Worm (Caenorhabditis elegans): ENCODE data around the gene spp-1.

spp-1 gene

DNA sequence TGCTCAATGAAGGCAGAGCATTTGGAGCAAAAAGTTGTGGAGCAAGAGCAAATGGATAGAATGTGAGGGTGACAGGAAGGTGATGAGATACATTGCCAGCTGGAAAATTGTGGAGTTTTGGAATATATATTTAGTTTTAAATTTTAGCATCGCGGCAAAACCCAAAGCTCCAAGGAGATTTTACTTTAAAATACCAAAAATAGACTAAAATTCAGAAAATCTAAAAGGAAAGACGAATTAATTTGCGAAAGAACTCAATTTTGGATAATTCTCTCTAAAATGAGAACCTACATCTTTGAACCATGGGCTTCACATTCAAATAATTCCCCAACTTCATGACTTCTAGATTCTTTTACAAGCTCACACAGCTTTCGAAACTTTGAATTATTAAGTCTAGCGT, 22.9 kb downstream of the spp-1 start, which contains the start of gene T07C4.12:
T07C4.12 (minus strand) TSS at position 101 of the 400 bp plus-strand sequence.
- TF ChIP-seq nhr-12 (tag; optimal IDR thresholded peaks at IDR 0.05): no peak
- TF ChIP-seq nhr-6 (tag; optimal IDR thresholded peaks at IDR 0.05): no peak
- TF ChIP-seq elt-1 (tag; optimal IDR thresholded peaks at IDR 0.05): no peak
- no peak for TF ChIP-seq ama-1 (optimal IDR thresholded peaks at IDR 0.05)
- TF ChIP-seq mab-5 (tag; optimal IDR thresholded peaks at IDR 0.05): no peak
- no peak for TF ChIP-seq snpc-4 (tag; optimal IDR thresholded peaks at IDR 0.05)
- no peak for TF ChIP-seq blmp-1 (tag; optimal IDR thresholded peaks at IDR 0.05; ENCODE audit: insufficient read depth)
- no peak for TF ChIP-seq dmd-4 (tag; optimal IDR thresholded peaks at IDR 0.05)
- TF ChIP-seq lin-39 (tag; optimal IDR thresholded peaks at IDR 0.05): no peak
- TF ChIP-seq skn-1 (tag; optimal IDR thresholded peaks at IDR 0.05): no peak
- no peak for TF ChIP-seq unc-55 (GFP tag; optimal IDR thresholded peaks at IDR 0.05)
- no peak for TF ChIP-seq nhr-11 (tag; optimal IDR thresholded peaks at IDR 0.05)

DNA sequence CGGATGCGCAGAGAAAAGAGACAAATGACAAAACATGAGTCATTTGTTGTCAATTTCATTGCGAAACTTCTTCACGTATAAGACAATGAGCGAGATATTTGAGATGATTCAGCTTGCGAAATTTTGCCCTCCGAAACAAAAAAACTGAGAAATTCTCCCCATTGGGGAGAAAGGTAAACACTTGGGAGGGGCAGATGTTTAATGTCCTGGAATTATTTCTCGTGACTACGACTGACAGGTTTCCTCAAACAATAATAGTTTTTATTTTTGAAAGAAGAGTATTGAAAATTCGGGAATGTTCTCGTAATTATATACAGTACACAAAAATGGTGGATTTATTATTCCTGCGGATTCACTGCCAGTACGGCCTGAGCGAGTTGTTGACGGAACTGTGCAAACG, 24.2 kb downstream of the spp-1 start:
- TF ChIP-seq peb-1 (tag; optimal IDR thresholded peaks at IDR 0.05) (no peak), F13H6.1 (tag; optimal IDR thresholded peaks at IDR 0.05) (peak; percentile 36), lin-11 (tag; optimal IDR thresholded peaks at IDR 0.05) (no peak), nhr-21 (tag; optimal IDR thresholded peaks at IDR 0.05) (no peak), C34F6.9 (tag; optimal IDR thresholded peaks at IDR 0.05) (peak; percentile 48), nhr-129 (tag; optimal IDR thresholded peaks at IDR 0.05) (peak; percentile 42), ama-1 (optimal IDR thresholded peaks at IDR 0.05) (peak; percentile 54), aly-2 (tag; optimal IDR thresholded peaks at IDR 0.05) (no peak), sma-3 (GFP tag; optimal IDR thresholded peaks at IDR 0.05) (peak; percentile 15)

DNA sequence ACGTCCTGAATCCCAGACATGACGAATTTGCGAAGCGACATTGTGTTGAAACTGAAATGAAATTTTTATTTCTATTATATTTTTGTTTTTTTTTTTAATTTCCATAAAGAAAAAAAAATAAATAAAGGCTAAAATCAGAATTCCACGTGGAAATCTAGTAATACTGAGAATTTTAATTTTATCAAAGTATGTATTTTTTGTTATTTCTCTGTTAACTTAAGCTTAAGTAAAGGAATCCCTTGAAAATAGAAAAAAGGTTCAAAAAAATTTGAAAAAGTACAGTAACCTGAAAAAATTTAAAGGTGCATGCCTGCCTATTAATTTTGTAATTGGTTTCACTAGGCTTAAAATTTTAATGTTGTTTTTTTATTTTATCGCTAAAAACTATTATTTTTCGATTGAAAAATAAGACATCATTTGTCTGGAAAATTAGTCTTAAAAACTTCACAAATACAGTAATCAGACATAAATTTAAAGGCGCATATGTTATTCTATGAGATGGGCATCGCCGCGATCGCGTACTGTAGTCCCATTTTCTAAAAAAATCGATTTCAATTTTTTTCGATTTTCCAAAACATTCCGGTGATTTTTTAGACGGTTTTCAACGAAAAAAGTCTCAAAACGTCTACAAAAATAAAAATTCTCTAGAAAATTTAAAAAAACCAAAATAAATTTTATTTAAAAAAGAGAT, 25.0 kb downstream of the spp-1 start, which contains the start of gene nex-2:
nex-2 (minus strand) TSS at position 51 of the 691 bp plus-strand sequence.
- TF ChIP-seq ztf-11 (tag; optimal IDR thresholded peaks at IDR 0.05): no peak
- no peak for TF ChIP-seq nhr-12 (tag; optimal IDR thresholded peaks at IDR 0.05)
- TF ChIP-seq nhr-6 (tag; optimal IDR thresholded peaks at IDR 0.05): no peak
- TF ChIP-seq mab-5 (tag; optimal IDR thresholded peaks at IDR 0.05): no peak
- no peak for TF ChIP-seq crh-2 (tag; optimal IDR thresholded peaks at IDR 0.05)
- no peak for TF ChIP-seq unc-55 (GFP tag; optimal IDR thresholded peaks at IDR 0.05)
- no peak for TF ChIP-seq sem-4 (tag; optimal IDR thresholded peaks at IDR 0.05)
- TF ChIP-seq lin-39 (tag; optimal IDR thresholded peaks at IDR 0.05): no peak
- no peak for TF ChIP-seq alr-1 (tag; optimal IDR thresholded peaks at IDR 0.05)
- no peak for TF ChIP-seq sma-3 (GFP tag; optimal IDR thresholded peaks at IDR 0.05)
- no peak for TF ChIP-seq mbf-1 (tag; optimal IDR thresholded peaks at IDR 0.05)
- no peak for TF ChIP-seq skn-1 (tag; optimal IDR thresholded peaks at IDR 0.05)

DNA sequence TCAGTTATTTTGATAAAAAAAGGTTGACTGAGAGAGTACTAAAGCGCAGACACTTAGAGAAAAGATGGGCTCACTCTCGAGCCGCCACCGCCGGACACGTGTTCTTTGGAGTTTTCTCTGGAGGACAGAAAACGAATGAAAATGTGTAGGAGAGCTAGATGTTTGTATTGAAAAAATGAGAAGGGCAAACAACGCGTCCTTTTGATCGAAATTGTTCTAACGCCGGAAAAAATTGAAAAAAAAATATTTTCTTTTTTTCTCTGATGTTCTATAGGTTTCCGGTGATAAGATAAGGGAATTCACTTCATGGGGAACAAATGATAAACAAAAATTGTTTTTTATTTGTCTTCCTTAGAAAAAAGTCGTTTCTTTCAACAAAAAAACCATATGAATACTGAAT, 25.7 kb downstream of the spp-1 start:
- TF ChIP-seq unc-62 (GFP tag; optimal IDR thresholded peaks at IDR 0.05) (no peak), ztf-1 (GFP tag; conservative IDR thresholded peaks at IDR 0.05) (no peak), nhr-11 (tag; optimal IDR thresholded peaks at IDR 0.05) (no peak), skn-1 (tag; optimal IDR thresholded peaks at IDR 0.05) (no peak), ztf-4 (tag; optimal IDR thresholded peaks at IDR 0.05) (no peak), nhr-129 (tag; optimal IDR thresholded peaks at IDR 0.05) (peak; percentile 22), fos-1 (tag; optimal IDR thresholded peaks at IDR 0.05) (peak; percentile 66), mdl-1 (tag; optimal IDR thresholded peaks at IDR 0.05) (no peak), lin-39 (tag; optimal IDR thresholded peaks at IDR 0.05) (no peak), elt-3 (tag; optimal IDR thresholded peaks at IDR 0.05) (no peak), F13H6.1 (tag; optimal IDR thresholded peaks at IDR 0.05) (peak; percentile 32), sma-9 (GFP tag; optimal IDR thresholded peaks at IDR 0.05) (peak; percentile 33), sma-9 (tag; optimal IDR thresholded peaks at IDR 0.05) (no peak), lin-11 (tag; optimal IDR thresholded peaks at IDR 0.05) (no peak), mbf-1 (tag; optimal IDR thresholded peaks at IDR 0.05) (no peak), Y55F3AM.14 (GFP tag; optimal IDR thresholded peaks at IDR 0.05) (no peak), peb-1 (tag; optimal IDR thresholded peaks at IDR 0.05) (no peak), crh-2 (tag; optimal IDR thresholded peaks at IDR 0.05) (peak; percentile 15), nhr-77 (tag; optimal IDR thresholded peaks at IDR 0.05) (no peak), C34F6.9 (tag; optimal IDR thresholded peaks at IDR 0.05) (peak; percentile 19), zag-1 (tag; optimal IDR thresholded peaks at IDR 0.05) (no peak)

Data from whole organism, L2 larva.